Fruit fly (Drosophila melanogaster) whole organism: ENCODE results near the gene CG9662.

Experiments used
- CG8478 ChIP-seq: fragments of >200 bp; optimal IDR thresholded peaks from 2 replicates; lab custom pipeline; 2018; ENCODE audit warnings: inconsistent platforms
- Dll ChIP-seq: fragments of >200 bp; optimal IDR thresholded peaks from 2 replicates; lab custom pipeline; 2017
- EcR ChIP-seq, 2 experiments: fragments of >200 bp; optimal IDR thresholded peaks; 2 replicates each; lab custom pipeline; 2017; ENCODE audit warnings: missing biosample characterization in 2 of 2, missing genetic modification characterization in 2 of 2, missing genetic modification reagents in 2 of 2
- pan ChIP-seq: fragments of >200 bp; optimal IDR thresholded peaks from 2 replicates; lab custom pipeline; 2017
- psq ChIP-seq: fragments of >200 bp; optimal IDR thresholded peaks from 2 replicates; lab custom pipeline; 2017
- usp ChIP-seq: fragments of >200 bp; optimal IDR thresholded peaks from 2 replicates; lab custom pipeline; 2017; ENCODE audit warnings: missing biosample characterization, missing genetic modification characterization, mixed read lengths

Gene CG9662

DNA sequence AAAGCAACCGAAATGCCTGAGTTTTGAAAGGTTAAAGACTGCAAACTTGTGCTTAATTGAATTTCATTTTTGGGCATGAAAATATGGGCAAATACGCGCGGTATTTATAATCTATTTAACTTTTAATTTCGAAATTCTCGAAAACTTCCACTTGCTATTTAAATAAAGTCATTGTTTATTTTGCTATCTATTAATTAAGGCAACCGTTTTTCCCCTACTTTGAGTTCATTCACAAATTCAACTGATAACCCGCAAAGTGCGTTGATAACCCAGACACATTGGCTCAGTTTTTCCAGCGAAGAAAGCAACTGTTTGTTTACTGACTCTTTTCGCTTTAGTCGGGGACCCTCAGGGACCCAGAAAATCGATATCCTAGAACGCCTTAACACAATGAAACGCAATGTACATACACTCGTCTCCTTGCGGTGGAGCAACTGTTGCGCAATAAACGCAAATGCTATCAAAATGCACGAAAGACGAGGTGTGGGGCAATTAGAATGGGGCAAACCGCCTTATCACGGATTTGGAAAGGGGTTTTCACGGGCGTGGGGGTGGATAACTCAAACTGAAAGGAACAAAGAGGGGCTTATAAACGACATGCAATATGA, 4.7 kb downstream of the CG9662 start:
- TF ChIP-seq usp (GFP tag; lab: Kevin White, UChicago) (no peak), CG8478 (lab: Kevin White, UChicago) (no peak), EcR (GFP tag; optimal IDR thresholded peaks at IDR 0.05; lab: Kevin White, UChicago) (peak in 1 of 2 experiments; percentile 9)

DNA sequence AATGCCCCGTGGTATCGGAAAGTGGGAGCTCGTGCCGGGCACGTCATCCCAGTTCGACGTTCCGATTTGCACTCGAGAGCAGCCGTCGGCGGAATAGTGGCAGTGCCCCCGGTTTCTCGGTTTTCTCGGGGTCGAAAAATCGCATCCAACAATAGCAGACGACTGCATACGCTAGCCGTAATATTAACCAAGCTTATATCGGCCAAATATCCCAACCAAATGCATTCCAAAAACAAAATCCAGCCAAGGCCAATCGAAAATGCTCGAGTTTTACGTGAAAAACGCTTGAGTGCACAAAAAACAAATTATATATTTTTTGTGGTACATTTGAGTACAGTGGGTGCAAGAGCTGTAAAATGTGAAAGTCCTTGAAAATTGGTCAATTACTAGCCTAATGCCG, 5.2 kb downstream of the CG9662 start:
- no peak for TF ChIP-seq usp (GFP tag; lab: Kevin White, UChicago)
- no peak for TF ChIP-seq EcR (GFP tag; optimal IDR thresholded peaks at IDR 0.05; lab: Kevin White, UChicago)
- TF ChIP-seq pan (lab: Kevin White, UChicago): no peak
- TF ChIP-seq psq (lab: Kevin White, UChicago): no peak
- TF ChIP-seq Dll (lab: Kevin White, UChicago): no peak
- TF ChIP-seq CG8478 (lab: Kevin White, UChicago): no peak

DNA sequence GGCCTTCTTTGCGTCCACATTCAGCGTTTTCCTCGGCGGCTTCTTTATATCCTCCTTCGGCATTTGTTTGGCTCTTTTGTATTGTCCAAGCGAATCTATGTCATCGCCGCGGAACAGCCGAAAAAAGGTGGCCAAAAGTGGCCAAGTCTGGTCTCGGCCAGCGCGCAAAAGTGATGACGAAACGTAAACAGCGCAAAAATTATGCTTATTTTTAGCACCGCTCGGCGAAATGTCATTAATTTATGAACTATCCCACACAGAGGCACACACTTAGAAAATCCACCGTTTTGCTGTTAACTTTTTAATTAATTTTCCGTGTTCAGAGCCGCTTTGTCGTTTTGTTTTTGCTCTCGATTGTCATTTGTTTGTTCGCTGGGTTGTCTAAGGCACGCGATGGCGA, 5.6 kb downstream of the CG9662 start:
- TF ChIP-seq CG8478 (lab: Kevin White, UChicago) (no peak), EcR (GFP tag; optimal IDR thresholded peaks at IDR 0.05; lab: Kevin White, UChicago) (no peak), usp (GFP tag; lab: Kevin White, UChicago) (no peak), psq (lab: Kevin White, UChicago) (no peak), pan (lab: Kevin White, UChicago) (no peak), Dll (lab: Kevin White, UChicago) (no peak)

DNA sequence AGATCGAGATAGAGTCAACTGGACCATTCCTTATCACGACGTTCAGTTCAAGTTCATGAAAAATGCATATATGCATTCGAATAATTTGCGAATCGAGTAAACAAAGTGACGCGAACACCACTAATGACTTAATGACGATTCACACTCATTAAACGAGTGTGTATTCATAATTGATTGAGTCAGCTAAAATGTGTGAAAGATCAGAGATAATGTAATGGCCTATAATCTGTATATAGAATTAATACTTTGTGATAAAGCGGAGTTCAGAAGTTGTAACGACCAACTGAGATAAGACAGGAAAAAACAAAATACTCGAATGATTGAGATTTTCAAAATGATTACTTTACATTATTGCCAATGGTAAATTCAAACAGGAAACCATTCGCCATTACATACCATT, 6.7 kb downstream of the CG9662 start:
- TF ChIP-seq pan (lab: Kevin White, UChicago): no peak
- no peak for TF ChIP-seq Dll (lab: Kevin White, UChicago)

DNA sequence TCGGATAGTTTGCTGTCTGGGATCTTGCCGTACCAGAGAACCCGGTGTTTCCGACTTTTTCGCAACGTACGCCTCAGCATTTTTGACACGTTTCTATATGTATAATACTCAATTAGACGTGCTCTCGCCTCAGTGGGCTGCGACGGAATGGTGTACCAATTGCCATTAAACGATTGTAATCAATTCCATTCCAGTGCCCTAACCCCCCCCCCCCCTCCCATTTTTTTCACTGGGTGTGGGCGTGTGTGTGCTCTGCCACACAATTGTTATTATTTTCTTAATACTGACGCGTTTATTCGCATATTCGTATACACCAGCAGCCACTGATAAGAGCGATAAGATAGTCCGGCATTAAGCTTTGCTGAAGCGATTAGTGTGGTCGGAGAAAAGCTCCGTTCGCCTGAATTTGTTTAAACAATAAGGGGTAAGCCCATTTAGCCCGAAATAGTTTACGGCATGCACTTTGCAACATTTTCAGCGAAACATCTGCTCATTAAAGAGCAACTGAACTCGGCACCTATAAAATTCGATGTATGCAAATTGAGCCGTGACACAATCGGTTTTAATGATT, 7.4 kb downstream of the CG9662 start:
- TF ChIP-seq usp (GFP tag; lab: Kevin White, UChicago): no peak
- no peak for TF ChIP-seq Dll (lab: Kevin White, UChicago)
- no peak for TF ChIP-seq pan (lab: Kevin White, UChicago)
- TF ChIP-seq EcR (GFP tag; optimal IDR thresholded peaks at IDR 0.05; lab: Kevin White, UChicago): no peak
- TF ChIP-seq CG8478 (lab: Kevin White, UChicago): no peak
- TF ChIP-seq psq (lab: Kevin White, UChicago): no peak

DNA sequence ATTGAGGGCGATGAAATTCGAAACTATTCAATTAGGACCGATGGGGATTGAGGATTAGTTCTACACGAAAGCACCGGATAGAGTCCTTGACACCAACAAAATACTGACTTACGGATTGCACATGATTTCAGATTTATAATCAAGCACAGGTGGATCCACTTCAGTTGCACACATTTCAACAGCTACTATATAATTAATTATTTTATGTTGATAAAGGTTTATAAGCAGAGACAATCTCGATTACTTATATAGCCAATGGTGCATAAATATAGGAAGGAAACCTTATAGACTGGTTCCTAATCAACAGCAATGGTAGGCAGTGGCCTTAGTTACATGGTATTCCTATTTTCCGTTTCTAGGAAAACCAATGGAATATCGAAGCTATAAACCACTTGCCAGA, 8.1 kb downstream of the CG9662 start:
- TF ChIP-seq pan (lab: Kevin White, UChicago) (no peak), EcR (GFP tag; optimal IDR thresholded peaks at IDR 0.05; lab: Kevin White, UChicago) (no peak), usp (GFP tag; lab: Kevin White, UChicago) (no peak), psq (lab: Kevin White, UChicago) (no peak), CG8478 (lab: Kevin White, UChicago) (no peak), Dll (lab: Kevin White, UChicago) (no peak)

DNA sequence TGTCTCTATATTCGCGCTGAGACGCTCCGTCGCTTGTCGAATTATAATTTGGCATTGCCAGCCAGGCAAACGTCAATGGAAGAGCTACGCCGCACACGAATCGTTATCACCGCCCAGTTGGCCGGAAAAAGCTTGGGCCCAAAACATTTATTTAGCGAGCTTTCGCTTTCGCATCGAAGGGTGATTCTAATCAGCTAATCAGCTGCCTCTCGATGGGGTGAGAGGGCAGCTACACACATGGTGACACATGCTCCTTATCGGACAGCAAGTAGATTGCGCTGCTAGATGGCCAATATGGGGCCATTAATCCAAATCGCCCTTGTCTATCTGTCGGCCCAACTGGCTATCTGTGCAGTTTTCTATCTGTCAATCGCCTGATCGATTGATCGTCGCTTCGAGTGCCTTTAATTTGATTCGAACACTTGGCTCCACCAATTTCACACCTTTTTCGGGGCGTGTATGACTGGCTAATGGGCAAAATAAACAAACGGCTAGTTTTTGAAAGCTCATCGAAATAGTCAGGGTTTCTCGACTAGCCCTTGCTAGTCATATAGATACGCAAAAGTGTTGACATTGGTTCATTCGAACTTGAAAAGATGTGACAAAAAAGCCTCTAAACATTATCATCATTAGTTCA, 10.4 kb downstream of the CG9662 start:
- TF ChIP-seq usp (GFP tag; lab: Kevin White, UChicago) (no peak), pan (lab: Kevin White, UChicago) (no peak), EcR (GFP tag; optimal IDR thresholded peaks at IDR 0.05; lab: Kevin White, UChicago) (no peak), CG8478 (lab: Kevin White, UChicago) (no peak), Dll (lab: Kevin White, UChicago) (no peak), psq (lab: Kevin White, UChicago) (no peak)

DNA sequence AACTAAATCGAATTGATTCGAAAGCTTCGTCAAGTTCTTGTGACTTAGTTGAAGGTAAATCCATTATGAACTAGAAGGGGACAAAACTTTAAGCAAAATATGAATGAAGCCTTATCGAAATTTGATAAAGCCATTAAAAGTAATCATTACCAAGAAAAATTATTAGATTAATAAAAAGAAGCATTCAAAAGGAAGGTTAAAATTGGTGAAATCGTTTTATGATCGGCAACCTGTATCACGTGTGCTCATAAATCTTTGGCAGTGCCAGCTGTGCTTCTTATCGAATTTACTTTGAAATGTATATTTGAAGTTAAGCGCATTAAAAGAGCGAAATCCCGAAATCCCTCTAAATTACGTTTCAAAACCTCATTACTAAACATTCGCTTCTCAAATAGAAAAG, 14.7 kb downstream of the CG9662 start:
- TF ChIP-seq CG8478 (lab: Kevin White, UChicago) (no peak), EcR (GFP tag; optimal IDR thresholded peaks at IDR 0.05; lab: Kevin White, UChicago) (no peak), psq (lab: Kevin White, UChicago) (no peak), Dll (lab: Kevin White, UChicago) (no peak), pan (lab: Kevin White, UChicago) (no peak)

DNA sequence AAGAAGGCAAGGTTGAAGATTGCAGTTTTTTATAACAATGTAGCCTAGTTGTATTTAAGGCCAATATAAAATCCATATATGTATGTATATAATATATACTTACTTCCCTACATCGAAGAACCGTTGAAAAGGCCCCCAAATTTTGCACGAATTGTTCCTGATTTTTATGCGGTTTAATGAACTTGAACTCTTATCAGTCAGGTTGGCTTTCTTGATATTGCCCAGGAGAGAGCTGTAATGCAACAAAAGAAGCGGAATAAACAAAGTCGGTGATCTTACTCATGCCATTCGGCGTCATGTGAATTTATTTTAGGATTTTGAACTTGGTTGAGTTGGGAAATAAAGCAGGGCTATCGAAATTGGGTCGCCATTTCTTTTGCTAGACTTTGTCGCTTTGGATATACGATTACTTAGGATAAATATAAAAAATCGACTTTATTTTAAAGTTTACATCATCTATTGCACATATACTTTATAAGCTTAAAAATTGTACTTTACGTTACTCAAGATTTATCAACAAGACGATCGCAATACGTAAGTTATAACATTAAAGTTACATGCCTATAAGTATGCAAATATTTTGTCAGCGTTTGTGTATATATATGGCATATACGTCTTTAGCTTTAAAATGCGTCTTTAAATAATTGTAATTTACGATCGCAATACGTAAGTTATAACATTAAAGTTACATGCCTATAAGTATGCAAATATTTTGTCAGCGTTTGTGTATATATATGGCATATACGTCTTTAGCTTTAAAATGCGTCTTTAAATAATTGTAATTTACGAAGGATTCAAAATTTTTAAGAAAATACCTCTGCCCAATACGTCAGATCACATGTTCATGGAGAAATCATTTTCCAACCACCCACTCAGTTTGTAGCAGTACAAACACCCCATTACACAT, 19.5 kb downstream of the CG9662 start, which contains the start of gene CG8838:
Gene CG8838 (plus strand): TSS at position 857 of the 907 bp plus-strand sequence.
- TF ChIP-seq usp (GFP tag; lab: Kevin White, UChicago) (no peak), CG8478 (lab: Kevin White, UChicago) (no peak), Dll (lab: Kevin White, UChicago) (no peak), EcR (GFP tag; optimal IDR thresholded peaks at IDR 0.05; lab: Kevin White, UChicago) (no peak), psq (lab: Kevin White, UChicago) (no peak), pan (lab: Kevin White, UChicago) (no peak)

DNA sequence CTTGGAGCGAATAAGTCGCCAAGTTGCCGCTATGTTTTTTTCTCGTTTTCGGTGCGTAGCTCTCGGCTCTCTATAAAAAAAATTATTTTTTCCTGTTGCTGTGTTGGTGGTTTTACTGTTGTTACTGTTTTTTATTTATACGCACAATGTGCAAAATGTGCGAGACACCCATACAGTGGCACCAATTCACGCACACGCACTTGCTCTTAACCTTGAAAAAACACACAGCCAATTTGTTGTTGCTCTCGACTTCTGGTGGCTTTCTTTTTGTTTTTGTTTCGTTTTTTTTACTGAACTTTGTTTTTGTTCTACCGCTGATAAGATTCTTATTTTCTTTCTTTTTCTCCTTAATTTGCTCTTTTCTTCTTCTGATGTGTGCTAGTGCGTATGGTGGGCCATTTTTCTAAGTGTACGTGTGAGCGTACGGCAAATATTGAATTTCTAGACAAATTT, 20.3 kb downstream of the CG9662 start:
- no peak for TF ChIP-seq pan (lab: Kevin White, UChicago)
- TF ChIP-seq psq (lab: Kevin White, UChicago): no peak
- TF ChIP-seq usp (GFP tag; lab: Kevin White, UChicago): no peak
- no peak for TF ChIP-seq EcR (GFP tag; optimal IDR thresholded peaks at IDR 0.05; lab: Kevin White, UChicago)

DNA sequence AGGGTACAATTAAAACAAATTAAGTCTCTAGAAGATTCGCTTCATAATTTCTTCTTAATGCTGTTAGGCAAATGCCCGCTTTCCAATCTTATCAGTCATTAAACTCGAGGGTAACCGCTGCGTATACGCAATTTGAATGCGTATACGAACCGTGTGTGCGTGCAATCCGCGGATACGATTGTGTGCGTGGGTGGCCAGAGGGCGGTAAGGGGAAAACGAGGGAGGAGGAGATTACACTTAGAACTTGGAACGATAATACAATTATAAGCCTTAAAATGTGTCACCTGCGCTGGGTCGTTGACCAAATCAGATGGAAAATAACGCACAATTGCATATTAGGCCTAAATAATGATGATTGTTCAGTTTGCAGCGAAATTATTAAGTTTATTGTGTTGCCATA, 20.7 kb downstream of the CG9662 start:
- TF ChIP-seq pan (lab: Kevin White, UChicago) (no peak), usp (GFP tag; lab: Kevin White, UChicago) (no peak), Dll (lab: Kevin White, UChicago) (no peak), EcR (GFP tag; optimal IDR thresholded peaks at IDR 0.05; lab: Kevin White, UChicago) (no peak), CG8478 (lab: Kevin White, UChicago) (no peak), psq (lab: Kevin White, UChicago) (no peak)
